Fruit fly (Drosophila melanogaster): ENCODE data around the gene dx.

Gene dx

dm6 chrX:6533836-6534357 is at the start of gene dx:
Gene dx (plus strand): TSS chrX:6533999.
- TF ChIP-seq insv (optimal IDR thresholded peaks at IDR 0.05) (no peak), h (optimal IDR thresholded peaks at IDR 0.05) (no peak), ttk (optimal IDR thresholded peaks at IDR 0.05) (no peak), psq (optimal IDR thresholded peaks at IDR 0.05) (no peak), Myc (optimal IDR thresholded peaks at IDR 0.05) (no peak)

- TF ChIP-seq ttk (optimal IDR thresholded peaks at IDR 0.05) = no peak
- no peak for TF ChIP-seq psq (optimal IDR thresholded peaks at IDR 0.05)
- no peak for TF ChIP-seq insv (optimal IDR thresholded peaks at IDR 0.05)
- no peak for TF ChIP-seq Myc (optimal IDR thresholded peaks at IDR 0.05)
- no peak for TF ChIP-seq Sin3A (optimal IDR thresholded peaks at IDR 0.05)
These were observed 20.6 kb upstream of the dx start for dm6 chrX:6513193-6513592.

dm6 chrX:6524217-6524616 is 9.6 kb upstream of the dx start, which contains the start of the genes CG42340 and CG3918:
Gene CG42340 (minus strand): TSS chrX:6524323.
Gene CG3918 (plus strand): TSS chrX:6524464.
- TF ChIP-seq ttk (optimal IDR thresholded peaks at IDR 0.05) (no peak), insv (optimal IDR thresholded peaks at IDR 0.05) (no peak), h (optimal IDR thresholded peaks at IDR 0.05) (no peak), Sin3A (optimal IDR thresholded peaks at IDR 0.05) (no peak), psq (optimal IDR thresholded peaks at IDR 0.05) (no peak), Myc (optimal IDR thresholded peaks at IDR 0.05) (no peak)

- TF ChIP-seq ttk (optimal IDR thresholded peaks at IDR 0.05) (no peak), h (optimal IDR thresholded peaks at IDR 0.05) (no peak), insv (optimal IDR thresholded peaks at IDR 0.05) (no peak), Myc (optimal IDR thresholded peaks at IDR 0.05) (no peak)
These were observed 6.1 kb upstream of the dx start, which contains the start of gene CG3342 for dm6 chrX:6527680-6528079. Gene CG3342 (minus strand): TSS chrX:6527888.

- TF ChIP-seq Sin3A (optimal IDR thresholded peaks at IDR 0.05) (no peak), ttk (optimal IDR thresholded peaks at IDR 0.05) (no peak), h (optimal IDR thresholded peaks at IDR 0.05) (no peak), Myc (optimal IDR thresholded peaks at IDR 0.05) (no peak), psq (optimal IDR thresholded peaks at IDR 0.05) (no peak), insv (optimal IDR thresholded peaks at IDR 0.05) (no peak)
These were observed 5.2 kb upstream of the dx start, which contains the start of gene Agxt for dm6 chrX:6528508-6528998. Gene Agxt (plus strand): TSS chrX:6528948.

dm6 chrX:6529179-6529766 is 4.5 kb upstream of the dx start:
- TF ChIP-seq psq (optimal IDR thresholded peaks at IDR 0.05) = no peak
- TF ChIP-seq ttk (optimal IDR thresholded peaks at IDR 0.05) = no peak
- no peak for TF ChIP-seq Sin3A (optimal IDR thresholded peaks at IDR 0.05)
- TF ChIP-seq Myc (optimal IDR thresholded peaks at IDR 0.05) = no peak
- TF ChIP-seq insv (optimal IDR thresholded peaks at IDR 0.05) = no peak
- no peak for TF ChIP-seq h (optimal IDR thresholded peaks at IDR 0.05)

- TF ChIP-seq h (optimal IDR thresholded peaks at IDR 0.05) (no peak), psq (optimal IDR thresholded peaks at IDR 0.05) (no peak), ttk (optimal IDR thresholded peaks at IDR 0.05) (no peak), Sin3A (optimal IDR thresholded peaks at IDR 0.05) (no peak), Myc (optimal IDR thresholded peaks at IDR 0.05) (no peak), insv (optimal IDR thresholded peaks at IDR 0.05) (no peak)
These were observed 630 bp upstream of the dx start, which contains the start of gene RpL7A for dm6 chrX:6533101-6533636. Gene RpL7A (minus strand): TSS chrX:6533348.

- TF ChIP-seq psq (optimal IDR thresholded peaks at IDR 0.05) (no peak), insv (optimal IDR thresholded peaks at IDR 0.05) (no peak), ttk (optimal IDR thresholded peaks at IDR 0.05) (no peak), Sin3A (optimal IDR thresholded peaks at IDR 0.05) (no peak), h (optimal IDR thresholded peaks at IDR 0.05) (no peak), Myc (optimal IDR thresholded peaks at IDR 0.05) (no peak)
These were observed 6.5 kb downstream of the dx start, which contains the start of gene CG34417 for dm6 chrX:6540215-6540821. Gene CG34417 (plus strand): TSS chrX:6540771.

- TF ChIP-seq Myc (optimal IDR thresholded peaks at IDR 0.05) = no peak
- no peak for TF ChIP-seq psq (optimal IDR thresholded peaks at IDR 0.05)
- no peak for TF ChIP-seq Sin3A (optimal IDR thresholded peaks at IDR 0.05)
- TF ChIP-seq ttk (optimal IDR thresholded peaks at IDR 0.05) = no peak
- no peak for TF ChIP-seq insv (optimal IDR thresholded peaks at IDR 0.05)
- TF ChIP-seq h (optimal IDR thresholded peaks at IDR 0.05) = no peak
These were observed 7.5 kb downstream of the dx start for dm6 chrX:6541277-6541676.

dm6 chrX:6542331-6542730 is 8.5 kb downstream of the dx start:
- no peak for TF ChIP-seq ttk (optimal IDR thresholded peaks at IDR 0.05)
- no peak for TF ChIP-seq Sin3A (optimal IDR thresholded peaks at IDR 0.05)
- no peak for TF ChIP-seq psq (optimal IDR thresholded peaks at IDR 0.05)
- no peak for TF ChIP-seq Myc (optimal IDR thresholded peaks at IDR 0.05)
- no peak for TF ChIP-seq insv (optimal IDR thresholded peaks at IDR 0.05)
- TF ChIP-seq h (optimal IDR thresholded peaks at IDR 0.05) = no peak

- no peak for TF ChIP-seq Myc (optimal IDR thresholded peaks at IDR 0.05)
- no peak for TF ChIP-seq Sin3A (optimal IDR thresholded peaks at IDR 0.05)
- TF ChIP-seq insv (optimal IDR thresholded peaks at IDR 0.05) = no peak
- TF ChIP-seq ttk (optimal IDR thresholded peaks at IDR 0.05) = no peak
- TF ChIP-seq psq (optimal IDR thresholded peaks at IDR 0.05) = no peak
- TF ChIP-seq h (optimal IDR thresholded peaks at IDR 0.05) = no peak
These were observed 9.9 kb downstream of the dx start for dm6 chrX:6543569-6544173.

dm6 chrX:6545862-6546270 is 12.1 kb downstream of the dx start:
- TF ChIP-seq h (optimal IDR thresholded peaks at IDR 0.05) (no peak), psq (optimal IDR thresholded peaks at IDR 0.05) (no peak), ttk (optimal IDR thresholded peaks at IDR 0.05) (no peak), Sin3A (optimal IDR thresholded peaks at IDR 0.05) (no peak), Myc (optimal IDR thresholded peaks at IDR 0.05) (no peak), insv (optimal IDR thresholded peaks at IDR 0.05) (no peak)

Data from Kc167 (cell line).